Fruit fly (Drosophila melanogaster) whole organism, adult: ENCODE results near the gene CG10077.

ENCODE experiments used
- CG11617 ChIP-seq: fragments of 200-800 bp; sonication (Bioruptor generic); optimal IDR thresholded peaks from 2 replicates; lab custom pipeline; 2017; ENCODE audit warnings: mild to moderate bottlenecking, missing biosample characterization, missing genetic modification reagents, missing genetic modification characterization
- CG12768 ChIP-seq: fragments of 200-800 bp; sonication (Bioruptor generic); optimal IDR thresholded peaks from 2 replicates; lab custom pipeline; 2017; ENCODE audit warnings: missing biosample characterization, missing genetic modification characterization, mild to moderate bottlenecking, moderate library complexity, missing genetic modification reagents
- CG14711 ChIP-seq: fragments of 200-800 bp; sonication (Bioruptor generic); optimal IDR thresholded peaks from 2 replicates; lab custom pipeline; 2018; ENCODE audit warnings: missing biosample characterization, mild to moderate bottlenecking, missing genetic modification characterization, moderate library complexity
- CG1620 ChIP-seq: fragments of 200-800 bp; sonication (Bioruptor generic); optimal IDR thresholded peaks from 2 replicates; lab custom pipeline; 2016; ENCODE audit warnings: missing biosample characterization, missing genetic modification characterization
- CG33017 ChIP-seq: fragments of 200-800 bp; sonication (Bioruptor generic); optimal IDR thresholded peaks from 2 replicates; lab custom pipeline; 2018; ENCODE audit warnings: missing biosample characterization, mild to moderate bottlenecking, missing genetic modification characterization, moderate library complexity
- CG5204 ChIP-seq: fragments of 200-800 bp; sonication (Bioruptor generic); optimal IDR thresholded peaks from 2 replicates; lab custom pipeline; 2016; ENCODE audit warnings: missing biosample characterization, missing genetic modification characterization
- CG7045 ChIP-seq: fragments of 200-800 bp; sonication (Bioruptor generic); optimal IDR thresholded peaks from 2 replicates; lab custom pipeline; 2017; ENCODE audit warnings: missing biosample characterization, mild to moderate bottlenecking, missing genetic modification characterization
- CG7101 ChIP-seq: fragments of 200-800 bp; sonication (Bioruptor generic); optimal IDR thresholded peaks from 2 replicates; lab custom pipeline; 2018; ENCODE audit warnings: missing biosample characterization, mild to moderate bottlenecking, missing genetic modification characterization, moderate library complexity
- Clk ChIP-seq: fragments of 200-800 bp; sonication (Bioruptor generic); optimal IDR thresholded peaks from 2 replicates; lab custom pipeline; 2017; ENCODE audit warnings: missing biosample characterization, missing genetic modification characterization
- Crg-1 ChIP-seq: fragments of 200-800 bp; sonication (Bioruptor generic); optimal IDR thresholded peaks from 2 replicates; lab custom pipeline; 2016; ENCODE audit warnings: missing biosample characterization, missing genetic modification characterization
- Hr96 ChIP-seq: fragments of 200-800 bp; sonication (Bioruptor generic); optimal IDR thresholded peaks from 2 replicates; lab custom pipeline; 2016; ENCODE audit warnings: missing biosample characterization, missing genetic modification characterization
- Mnt ChIP-seq: fragments of 200-800 bp; sonication (Bioruptor generic); optimal IDR thresholded peaks from 2 replicates; lab custom pipeline; 2016; ENCODE audit warnings: missing biosample characterization, mild to moderate bottlenecking, missing genetic modification characterization
- bab1 ChIP-seq: fragments of 200-800 bp; sonication (Bioruptor generic); optimal IDR thresholded peaks from 3 replicates; lab custom pipeline; 2019; ENCODE audit warnings: missing biosample characterization, mild to moderate bottlenecking, missing genetic modification characterization, moderate library complexity
- cic ChIP-seq: fragments of 200-800 bp; sonication (Bioruptor generic); optimal IDR thresholded peaks from 2 replicates; lab custom pipeline; 2017; ENCODE audit warnings: missing biosample characterization, mild to moderate bottlenecking, missing genetic modification characterization, moderate library complexity
- cnc ChIP-seq, 2 experiments: fragments of >200 bp; optimal IDR thresholded peaks; 2 replicates each; lab custom pipeline; 2017
- kay ChIP-seq: fragments of 200-800 bp; sonication (Bioruptor generic); peaks from one replicate; lab custom pipeline; 2016; ENCODE audit warnings: missing biosample characterization, missing genetic modification characterization, borderline replicate concordance
- ovo ChIP-seq: fragments of 200-800 bp; sonication (Bioruptor generic); optimal IDR thresholded peaks from 2 replicates; lab custom pipeline; 2016; ENCODE audit warnings: missing biosample characterization, missing genetic modification characterization
- pad ChIP-seq: fragments of 200-800 bp; sonication (Bioruptor generic); optimal IDR thresholded peaks from 3 replicates; lab custom pipeline; 2017; ENCODE audit warnings: missing biosample characterization, missing genetic modification characterization, mild to moderate bottlenecking, moderate library complexity, missing genetic modification reagents
- tj ChIP-seq: fragments of 200-800 bp; sonication (Bioruptor generic); optimal IDR thresholded peaks from 3 replicates; lab custom pipeline; 2017; ENCODE audit warnings: missing biosample characterization, mild to moderate bottlenecking, missing genetic modification characterization, moderate library complexity
- toe ChIP-seq: fragments of 200-800 bp; sonication (Bioruptor generic); optimal IDR thresholded peaks from 2 replicates; lab custom pipeline; 2016; ENCODE audit warnings: missing biosample characterization, missing genetic modification characterization

CG10077 gene

dm6 chr3L:6977391-6977790, 21.7 kb upstream of the CG10077 start:
- TF ChIP-seq pad (peak; percentile 59), tj (GFP tag; lab: Kevin White, UChicago) (peak; percentile 51), CG11617 (GFP tag; lab: Kevin White, UChicago) (peak; percentile 75), ovo (peak; percentile 38), Crg-1 (GFP tag; lab: Kevin White, UChicago) (no peak), kay (GFP tag; lab: Kevin White, UChicago) (peak; percentile 81), CG7045 (GFP tag; lab: Kevin White, UChicago) (peak; percentile 85), Hr96 (GFP tag; lab: Kevin White, UChicago) (peak; percentile 23), CG7101 (peak; percentile 86), CG1620 (GFP tag; lab: Kevin White, UChicago) (peak; percentile 19), CG14711 (tag; lab: Kevin White, UChicago) (peak; percentile 82), toe (peak; percentile 44), Mnt (GFP tag; lab: Kevin White, UChicago) (peak; percentile 1), CG12768 (peak; percentile 89), CG5204 (GFP tag; lab: Kevin White, UChicago) (peak; percentile 52), cnc (optimal IDR thresholded peaks at IDR 0.05; lab: Kevin White, UChicago) (no peak), bab1 (peak; percentile 53), CG33017 (tag; lab: Kevin White, UChicago) (peak; percentile 92), cic (peak; percentile 54), Clk (GFP tag; lab: Kevin White, UChicago) (peak; percentile 44)

dm6 chr3L:6976601-6977140, 21.0 kb upstream of the CG10077 start:
- TF ChIP-seq CG1620 (GFP tag; lab: Kevin White, UChicago) (no peak), kay (GFP tag; lab: Kevin White, UChicago) (peak; percentile 91)

DNA sequence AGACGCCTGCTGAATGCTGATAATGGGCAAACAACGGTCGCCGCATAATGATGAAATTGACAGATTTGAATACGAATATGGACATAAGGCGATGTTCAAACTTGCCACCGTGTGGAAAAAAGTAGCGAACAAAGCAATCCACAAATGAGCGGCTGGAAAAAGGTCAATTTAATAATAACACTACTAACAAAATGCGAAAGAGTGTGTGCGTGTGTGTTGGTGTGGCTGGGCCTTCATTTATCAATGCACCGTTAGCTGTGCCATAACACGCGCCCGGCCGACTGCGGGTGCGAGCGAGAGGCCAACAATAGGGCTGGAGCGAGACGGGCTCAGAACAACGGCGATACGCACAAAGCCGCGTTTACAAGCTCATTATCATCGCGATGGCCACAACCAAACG, 20.2 kb upstream of the CG10077 start:
- TF ChIP-seq ovo (peak; percentile 93), CG33017 (tag; lab: Kevin White, UChicago) (no peak), kay (GFP tag; lab: Kevin White, UChicago) (peak; percentile 72), CG12768 (no peak), pad (peak; percentile 66)

dm6 chr3L:6972367-6972766, 16.7 kb upstream of the CG10077 start, which contains the start of gene CG10063:
Gene CG10063, minus strand, starts transcription at chr3L:6972467.
- TF ChIP-seq ovo (no peak), Mnt (GFP tag; lab: Kevin White, UChicago) (no peak), cnc (optimal IDR thresholded peaks at IDR 0.05; lab: Kevin White, UChicago) (no peak), toe (no peak), CG1620 (GFP tag; lab: Kevin White, UChicago) (no peak), kay (GFP tag; lab: Kevin White, UChicago) (no peak), CG7045 (GFP tag; lab: Kevin White, UChicago) (no peak), CG11617 (GFP tag; lab: Kevin White, UChicago) (no peak), CG5204 (GFP tag; lab: Kevin White, UChicago) (no peak), tj (GFP tag; lab: Kevin White, UChicago) (no peak), CG12768 (no peak), CG33017 (tag; lab: Kevin White, UChicago) (no peak), pad (no peak), Hr96 (GFP tag; lab: Kevin White, UChicago) (no peak), Crg-1 (GFP tag; lab: Kevin White, UChicago) (no peak), Clk (GFP tag; lab: Kevin White, UChicago) (no peak), cic (no peak), CG7101 (no peak), CG14711 (tag; lab: Kevin White, UChicago) (no peak)

DNA sequence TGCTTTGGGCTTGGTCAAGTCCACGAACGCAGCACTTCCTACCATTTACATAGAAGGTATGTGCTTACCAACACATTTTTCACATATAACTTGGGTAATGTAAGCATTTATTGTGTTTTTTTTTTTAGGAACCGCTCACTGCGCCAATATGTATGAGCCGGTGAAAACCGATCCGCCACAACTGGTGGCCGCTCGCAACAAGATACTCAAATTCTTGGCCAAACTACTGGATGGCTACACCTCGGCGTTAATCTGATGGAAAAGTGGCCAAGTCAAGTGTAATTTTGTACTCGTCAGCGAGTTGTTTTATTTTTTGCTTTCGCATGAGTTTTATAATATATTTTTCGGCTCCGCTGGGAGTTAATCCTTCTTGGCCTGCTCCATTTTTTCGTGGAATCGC, 15.6 kb upstream of the CG10077 start:
- no peak for TF ChIP-seq CG1620 (GFP tag; lab: Kevin White, UChicago)
- TF ChIP-seq CG11617 (GFP tag; lab: Kevin White, UChicago), result no peak
- no peak for TF ChIP-seq Hr96 (GFP tag; lab: Kevin White, UChicago)
- TF ChIP-seq tj (GFP tag; lab: Kevin White, UChicago), result peak; percentile 99
- no peak for TF ChIP-seq ovo
- no peak for TF ChIP-seq CG7101
- TF ChIP-seq kay (GFP tag; lab: Kevin White, UChicago), result no peak
- no peak for TF ChIP-seq toe
- no peak for TF ChIP-seq cnc (optimal IDR thresholded peaks at IDR 0.05; lab: Kevin White, UChicago)

- TF ChIP-seq Crg-1 (GFP tag; lab: Kevin White, UChicago) (no peak), Hr96 (GFP tag; lab: Kevin White, UChicago) (peak; percentile 34), cic (peak; percentile 45), CG5204 (GFP tag; lab: Kevin White, UChicago) (peak; percentile 65), ovo (peak; percentile 94), cnc (optimal IDR thresholded peaks at IDR 0.05; lab: Kevin White, UChicago) (no peak), pad (peak; percentile 97), CG11617 (GFP tag; lab: Kevin White, UChicago) (peak; percentile 64), CG33017 (tag; lab: Kevin White, UChicago) (peak; percentile 63), CG7045 (GFP tag; lab: Kevin White, UChicago) (no peak), tj (GFP tag; lab: Kevin White, UChicago) (peak; percentile 52), CG7101 (peak; percentile 47), Mnt (GFP tag; lab: Kevin White, UChicago) (peak; percentile 29), CG12768 (peak; percentile 56), toe (peak; percentile 29), kay (GFP tag; lab: Kevin White, UChicago) (peak; percentile 81), bab1 (peak; percentile 6), Clk (GFP tag; lab: Kevin White, UChicago) (no peak), CG1620 (GFP tag; lab: Kevin White, UChicago) (peak; percentile 17), CG14711 (tag; lab: Kevin White, UChicago) (peak; percentile 27)
Measured at dm6 chr3L:6968961-6969814, 13.5 kb upstream of the CG10077 start, which contains the start of the genes Mis12 and CG9953. Gene Mis12, minus strand, starts transcription at chr3L:6969048. Gene CG9953, plus strand, starts transcription at chr3L:6969658.
